Fruit fly (Drosophila melanogaster): ENCODE data around the gene Fdx2.

Gene Fdx2

dm6 chr3L:4286784-4287183 lies 5.5 kb upstream of the Fdx2 start, which contains the start of gene TfIIEbeta (continued):
- TF ChIP-seq sens (GFP tag) (peak; percentile 64), CG32772 (GFP tag; IDR thresholded peaks at IDR 0.05) (peak; percentile 36; the same call in 1 of the 2 replicates), D19A (tag; optimal IDR thresholded peaks at IDR 0.05) (peak; percentile 96), Ets65A (GFP tag) (no peak), CG13287 (GFP tag; IDR thresholded peaks at IDR 0.05; ENCODE audit: partially characterized antibody) (peak; percentile 46; the same call in 1 of the 2 replicates), knrl (GFP tag; IDR thresholded peaks at IDR 0.05; ENCODE audit: partially characterized antibody) (peak; percentile 33; the same call in 1 of the 3 replicates), CG14710 (tag; optimal IDR thresholded peaks at IDR 0.05) (peak; percentile 49), CG11504 (tag; optimal IDR thresholded peaks at IDR 0.05) (no peak), bcd (GFP tag; optimal IDR thresholded peaks at IDR 0.05) (peak; percentile 20), CG18599 (GFP tag; optimal IDR thresholded peaks at IDR 0.05) (no peak), CG10366 (GFP tag; IDR thresholded peaks at IDR 0.05) (peak; percentile 28), caup (GFP tag; optimal IDR thresholded peaks at IDR 0.05; ENCODE audit: severe bottlenecking) (peak; percentile 2), Nf-YC (tag; optimal IDR thresholded peaks at IDR 0.05) (peak; percentile 11), CG2712 (tag; optimal IDR thresholded peaks at IDR 0.05) (peak; percentile 32), vvl (GFP tag; IDR thresholded peaks at IDR 0.05) (peak; percentile 46), slbo (GFP tag; IDR thresholded peaks at IDR 0.05) (peak; percentile 54), CG17829 (tag; optimal IDR thresholded peaks at IDR 0.05) (peak; percentile 29), CG3281 (GFP tag; optimal IDR thresholded peaks at IDR 0.05) (peak; percentile 51), CG17361 (GFP tag; IDR thresholded peaks at IDR 0.05) (peak; percentile 55; the same call in 2 of the 3 replicates), fd96Cb (tag; optimal IDR thresholded peaks at IDR 0.05) (peak; percentile 24), gem (tag; optimal IDR thresholded peaks at IDR 0.05) (no peak), nmo (GFP tag; optimal IDR thresholded peaks at IDR 0.05) (peak; percentile 41), sna (GFP tag; IDR thresholded peaks at IDR 0.05; ENCODE audit: partially characterized antibody) (peak; percentile 45; the same call in 1 of the 2 replicates), CG14050 (GFP tag; IDR thresholded peaks at IDR 0.05) (peak; percentile 24; the same call in 1 of the 3 replicates), CG12391 (tag; optimal IDR thresholded peaks at IDR 0.05) (peak; percentile 60), gsb-n (tag; optimal IDR thresholded peaks at IDR 0.05) (peak; percentile 30), ato (GFP tag; IDR thresholded peaks at IDR 0.05; ENCODE audit: partially characterized antibody) (no peak), YL-1 (GFP tag; optimal IDR thresholded peaks at IDR 0.05) (peak; percentile 61), Fer3 (tag; optimal IDR thresholded peaks at IDR 0.05) (peak; percentile 46), tgo (GFP tag; IDR thresholded peaks at IDR 0.05) (peak; percentile 28; the same call in 1 of the 3 replicates), CG10654 (GFP tag; optimal IDR thresholded peaks at IDR 0.05) (peak; percentile 5), Dp (GFP tag; optimal IDR thresholded peaks at IDR 0.05) (peak; percentile 38), row (GFP tag; IDR thresholded peaks at IDR 0.05) (peak; percentile 82), Atf-2 (GFP tag; optimal IDR thresholded peaks at IDR 0.05) (no peak), Sry-β (GFP tag; optimal IDR thresholded peaks at IDR 0.05) (peak; percentile 25), dati (GFP tag; IDR thresholded peaks at IDR 0.05) (no peak), sug (tag; optimal IDR thresholded peaks at IDR 0.05) (peak; percentile 1), Stat92E (GFP tag; optimal IDR thresholded peaks at IDR 0.05) (peak in 1 of 3 experiments; percentile 6), HmgZ (tag; optimal IDR thresholded peaks at IDR 0.05) (peak; percentile 27), D (optimal IDR thresholded peaks at IDR 0.05) (no peak), D (GFP tag; optimal IDR thresholded peaks at IDR 0.05) (peak; percentile 7), stwl (tag; optimal IDR thresholded peaks at IDR 0.05) (peak; percentile 59), az2 (GFP tag; optimal IDR thresholded peaks at IDR 0.05) (peak; percentile 28), Doc2 (GFP tag; IDR thresholded peaks at IDR 0.05) (no peak), CG1602 (GFP tag; optimal IDR thresholded peaks at IDR 0.05) (peak; percentile 9), Hr51 (GFP tag; optimal IDR thresholded peaks at IDR 0.05) (no peak), Meics (GFP tag; optimal IDR thresholded peaks at IDR 0.05) (peak; percentile 53), nom (GFP tag; optimal IDR thresholded peaks at IDR 0.05) (peak; percentile 16), B-H2 (GFP tag; optimal IDR thresholded peaks at IDR 0.05) (peak; percentile 26)
